Worm (Caenorhabditis elegans) whole organism, young adult: ENCODE measurements around the gene clec-229.

ENCODE experiments used
- B0035.1 ChIP-seq: sonication (generic microtip); optimal IDR thresholded peaks from 2 replicates; lab custom pipeline; 2016; ENCODE audit warnings: missing genetic modification characterization, mild to moderate bottlenecking, missing compliant biosample characterization, missing genotype, missing genetic modification reagents
- D2030.7 ChIP-seq: fragments of 200-800 bp; sonication (Bioruptor generic); IDR thresholded peaks from 2 replicates; pipeline ENCODE4 v1.3.6; 2022; ENCODE audit warnings: missing genetic modification reagents, missing genetic modification characterization, missing compliant biosample characterization
- F23B12.7 ChIP-seq: sonication (generic microtip); optimal IDR thresholded peaks from 2 replicates; lab custom pipeline; 2017; ENCODE audit warnings: missing genetic modification characterization, mild to moderate bottlenecking, missing compliant biosample characterization, antibody characterized with exemption, moderate library complexity; ENCODE audit not compliant: insufficient read depth
- F33H1.4 ChIP-seq: fragments of 200-800 bp; sonication (Bioruptor generic); IDR thresholded peaks from 2 replicates; pipeline ENCODE4 v1.3.6; 2022; ENCODE audit warnings: missing genetic modification reagents, missing genetic modification characterization, missing compliant biosample characterization
- F39B2.1 ChIP-seq: fragments of 200-800 bp; sonication (Bioruptor generic); IDR thresholded peaks from 2 replicates; pipeline ENCODE4 v1.3.6; 2022; ENCODE audit warnings: missing genetic modification reagents, missing genetic modification characterization, missing compliant biosample characterization
- F57C9.4 ChIP-seq: sonication (generic microtip); optimal IDR thresholded peaks from 2 replicates; lab custom pipeline; 2017; ENCODE audit warnings: mild to moderate bottlenecking, missing genetic modification characterization, missing compliant biosample characterization
- K12H6.12 ChIP-seq: fragments of 200-800 bp; sonication (Bioruptor generic); optimal IDR thresholded peaks from 2 replicates; lab custom pipeline; 2018; ENCODE audit warnings: mild to moderate bottlenecking, missing genetic modification characterization, missing compliant biosample characterization
- T07F8.4 ChIP-seq: sonication (generic microtip); optimal IDR thresholded peaks from 2 replicates; lab custom pipeline; 2016; ENCODE audit warnings: mild to moderate bottlenecking, missing genetic modification characterization, moderate library complexity, missing compliant biosample characterization
- T26A5.8 ChIP-seq: sonication (generic microtip); optimal IDR thresholded peaks from 2 replicates; lab custom pipeline; 2016; ENCODE audit warnings: missing genetic modification characterization, missing compliant biosample characterization
- Y56A3A.18 ChIP-seq: fragments of 200-800 bp; sonication (Bioruptor generic); IDR thresholded peaks from 2 replicates; pipeline ENCODE4 v1.3.6; 2022; ENCODE audit warnings: missing genetic modification reagents, missing genetic modification characterization, missing compliant biosample characterization
- Y79H2A.3 ChIP-seq: fragments of 200-800 bp; sonication (Bioruptor generic); conservative IDR thresholded peaks from 2 replicates; pipeline ENCODE4 v1.3.6; 2022; ENCODE audit warnings: missing genetic modification reagents, missing genetic modification characterization, missing compliant biosample characterization
- Y95B8A.8 ChIP-seq: fragments of 200-800 bp; sonication (Bioruptor generic); IDR thresholded peaks from 2 replicates; pipeline ENCODE4 v1.3.6; 2022; ENCODE audit warnings: missing genetic modification reagents, missing genetic modification characterization, missing compliant biosample characterization
- attf-3 ChIP-seq: fragments of 200-800 bp; sonication (Bioruptor generic); conservative IDR thresholded peaks from 2 replicates; pipeline ENCODE4 v1.3.6; 2022; ENCODE audit warnings: missing genetic modification reagents, missing genetic modification characterization, missing compliant biosample characterization
- attf-6 ChIP-seq: fragments of 200-800 bp; sonication (Bioruptor generic); IDR thresholded peaks from 2 replicates; pipeline ENCODE4 v1.3.6; 2022; ENCODE audit warnings: missing genetic modification reagents, missing genetic modification characterization, missing compliant biosample characterization
- bed-1 ChIP-seq: fragments of 200-800 bp; sonication (Bioruptor generic); IDR thresholded peaks from 2 replicates; pipeline ENCODE4 v1.3.6; 2022; ENCODE audit warnings: missing genetic modification reagents, missing genetic modification characterization, missing compliant biosample characterization
- ccch-3 ChIP-seq: fragments of 200-800 bp; sonication (Bioruptor generic); optimal IDR thresholded peaks from 2 replicates; lab custom pipeline; 2018; ENCODE audit warnings: mild to moderate bottlenecking, missing genetic modification characterization, missing compliant biosample characterization
- ceh-91 ChIP-seq: fragments of 200-800 bp; sonication (Bioruptor generic); IDR thresholded peaks from 2 replicates; pipeline ENCODE4 v1.3.6; 2022; ENCODE audit warnings: missing genetic modification reagents, missing genetic modification characterization, missing compliant biosample characterization
- dox-1 ChIP-seq: fragments of 200-800 bp; sonication (Bioruptor generic); IDR thresholded peaks from 2 replicates; pipeline ENCODE4 v1.3.6; 2022; ENCODE audit warnings: missing genetic modification reagents, missing genetic modification characterization, missing compliant biosample characterization
- dpff-1 ChIP-seq: sonication (generic microtip); optimal IDR thresholded peaks from 2 replicates; lab custom pipeline; 2017; ENCODE audit warnings: mild to moderate bottlenecking, missing genetic modification characterization, missing compliant biosample characterization
- ekl-4 ChIP-seq: fragments of 200-800 bp; sonication (Bioruptor generic); IDR thresholded peaks from 2 replicates; pipeline ENCODE4 v1.3.6; 2022; ENCODE audit warnings: missing genetic modification reagents, missing genetic modification characterization, missing compliant biosample characterization
- him-1 ChIP-seq: sonication (generic microtip); optimal IDR thresholded peaks from 2 replicates; lab custom pipeline; 2016; ENCODE audit warnings: missing genotype, missing genetic modification reagents, missing genetic modification characterization, missing compliant biosample characterization
- hlh-26 ChIP-seq: fragments of 200-800 bp; sonication (Bioruptor generic); conservative IDR thresholded peaks from 2 replicates; pipeline ENCODE4 v1.3.6; 2022; ENCODE audit warnings: missing genetic modification reagents, missing genetic modification characterization, missing compliant biosample characterization
- hmg-20 ChIP-seq: fragments of 200-800 bp; sonication (Bioruptor generic); IDR thresholded peaks from 2 replicates; pipeline ENCODE4 v1.3.6; 2022; ENCODE audit warnings: missing genetic modification reagents, missing genetic modification characterization, missing compliant biosample characterization
- hrde-1 ChIP-seq: sonication (generic microtip); optimal IDR thresholded peaks from 2 replicates; lab custom pipeline; 2016; ENCODE audit warnings: missing genetic modification characterization, mild to moderate bottlenecking, missing compliant biosample characterization, moderate library complexity, missing genotype, missing genetic modification reagents, borderline replicate concordance
- lin-26 ChIP-seq: fragments of 200-800 bp; sonication (Bioruptor generic); IDR thresholded peaks from 2 replicates; pipeline ENCODE4 v1.3.6; 2022; ENCODE audit warnings: missing genetic modification reagents, missing genetic modification characterization, missing compliant biosample characterization
- lin-54 ChIP-seq: fragments of 200-800 bp; sonication (Bioruptor generic); optimal IDR thresholded peaks from 2 replicates; lab custom pipeline; 2018; ENCODE audit warnings: mild to moderate bottlenecking, missing genetic modification characterization, missing compliant biosample characterization
- madf-8 ChIP-seq: fragments of 200-800 bp; sonication (Bioruptor generic); conservative IDR thresholded peaks from 2 replicates; pipeline ENCODE4 v1.3.6; 2022; ENCODE audit warnings: missing genetic modification reagents, missing genetic modification characterization, missing compliant biosample characterization
- mcd-1 ChIP-seq: fragments of 200-800 bp; sonication (Bioruptor generic); IDR thresholded peaks from 2 replicates; pipeline ENCODE4 v1.3.6; 2022; ENCODE audit warnings: missing genetic modification reagents, missing genetic modification characterization, missing compliant biosample characterization
- mxl-1 ChIP-seq: sonication (generic microtip); optimal IDR thresholded peaks from 2 replicates; lab custom pipeline; 2016; ENCODE audit warnings: missing genetic modification characterization, missing compliant biosample characterization
- nfya-1 ChIP-seq: sonication (generic microtip); optimal IDR thresholded peaks from 2 replicates; lab custom pipeline; 2017; ENCODE audit warnings: antibody characterized with exemption, missing compliant biosample characterization, missing genetic modification characterization, borderline replicate concordance; ENCODE audit not compliant: insufficient read depth
- nhr-80 ChIP-seq: sonication (generic microtip); optimal IDR thresholded peaks from 2 replicates; lab custom pipeline; 2016; ENCODE audit warnings: missing genetic modification characterization, missing compliant biosample characterization
- nhr-90 ChIP-seq: sonication (generic microtip); optimal IDR thresholded peaks from 2 replicates; lab custom pipeline; 2016; ENCODE audit warnings: missing genotype, mild to moderate bottlenecking, missing genetic modification characterization, missing compliant biosample characterization
- pbrm-1 ChIP-seq: fragments of 200-800 bp; sonication (Bioruptor generic); IDR thresholded peaks from 2 replicates; pipeline ENCODE4 v1.3.6; 2022; ENCODE audit warnings: missing genetic modification reagents, missing genetic modification characterization, missing compliant biosample characterization
- rcor-1 ChIP-seq: fragments of 200-800 bp; sonication (Bioruptor generic); IDR thresholded peaks from 2 replicates; pipeline ENCODE4 v1.3.6; 2022; ENCODE audit warnings: missing genetic modification reagents, missing genetic modification characterization, missing compliant biosample characterization
- repo-1 ChIP-seq: sonication (generic microtip); optimal IDR thresholded peaks from 2 replicates; lab custom pipeline; 2017; ENCODE audit warnings: mild to moderate bottlenecking, missing genetic modification characterization, missing compliant biosample characterization
- rpc-1 ChIP-seq, 2 experiments: fragments of 150-350 bp in 1 of 2; sonication (generic microtip) in 1 of 2; optimal IDR thresholded peaks; 2 replicates each; lab custom pipeline; 2014 to 2018; ENCODE audit warnings: missing biosample characterization in 1 of 2, missing genetic modification characterization in 1 of 2, missing genetic modification reagents in 1 of 2, missing genotype in 1 of 2
- snpc-4 ChIP-seq, 5 experiments: fragments of 150-350 bp in 1 of 5; sonication (generic microtip) in 4 of 5; optimal IDR thresholded peaks; 2 replicates each; lab custom pipeline; 2014 to 2018; ENCODE audit warnings: missing genetic modification characterization in 5 of 5, missing biosample characterization in 3 of 5, antibody characterized with exemption in 2 of 5, mild to moderate bottlenecking in 2 of 5, missing compliant biosample characterization in 2 of 5, missing genotype in 2 of 5, moderate library complexity in 2 of 5, missing genetic modification reagents in 1 of 5
- unc-62 ChIP-seq: fragments of 150-350 bp; optimal IDR thresholded peaks from 2 replicates; lab custom pipeline; 2014; ENCODE audit warnings: missing biosample characterization, missing genetic modification reagents, missing genetic modification characterization
- ztf-26 ChIP-seq: sonication (generic microtip); optimal IDR thresholded peaks from 2 replicates; lab custom pipeline; 2017; ENCODE audit warnings: missing genetic modification characterization, missing compliant biosample characterization
- ztf-3 ChIP-seq: fragments of 200-800 bp; sonication (Bioruptor generic); optimal IDR thresholded peaks from 2 replicates; lab custom pipeline; 2018; ENCODE audit warnings: mild to moderate bottlenecking, missing genetic modification characterization, missing compliant biosample characterization

Gene clec-229

ce11 chrV:15384733-15385132, 43.4 kb upstream of the clec-229 start, which contains the start of gene str-102:
TSS of gene str-102 (plus strand) at chrV:15385033.
- TF ChIP-seq ekl-4 (GFP tag; lab: Robert Waterston, UW), result no peak
- TF ChIP-seq ccch-3 (GFP tag; lab: Kevin White, UChicago), result no peak
- TF ChIP-seq D2030.7, result no peak
- TF ChIP-seq F33H1.4, result no peak
- no peak for TF ChIP-seq bed-1 (GFP tag; lab: Robert Waterston, UW)

- TF ChIP-seq Y56A3A.18 (GFP tag; lab: Robert Waterston, UW) (no peak), nfya-1 (tag; lab: Kevin White, UChicago) (no peak), F39B2.1 (GFP tag; lab: Robert Waterston, UW) (no peak), repo-1 (tag; lab: Kevin White, UChicago) (no peak), F57C9.4 (tag; lab: Kevin White, UChicago) (no peak), attf-3 (GFP tag; lab: Robert Waterston, UW) (no peak), lin-54 (GFP tag; lab: Kevin White, UChicago) (no peak), K12H6.12 (tag; lab: Kevin White, UChicago) (no peak), mxl-1 (no peak), T07F8.4 (tag; lab: Kevin White, UChicago) (no peak), hrde-1 (tag; lab: Kevin White, UChicago) (no peak)
Measured at ce11 chrV:15383739-15384138, 42.4 kb upstream of the clec-229 start, which contains the start of gene str-88. TSS of gene str-88 (minus strand) at chrV:15383839.

- TF ChIP-seq nhr-80 (tag; lab: Kevin White, UChicago) (peak; percentile 11), nfya-1 (tag; lab: Kevin White, UChicago) (no peak)
Measured at ce11 chrV:15380857-15381256, 39.6 kb upstream of the clec-229 start, which contains the start of gene dhs-23. TSS of gene dhs-23 (plus strand) at chrV:15381219.

- TF ChIP-seq unc-62 (GFP tag; lab: Kevin White, UChicago) (no peak), mcd-1 (GFP tag; lab: Robert Waterston, UW) (no peak)
Measured at ce11 chrV:15379817-15380216, 38.5 kb upstream of the clec-229 start, which contains the start of gene srh-251. TSS of gene srh-251 (minus strand) at chrV:15379917.

ce11 chrV:15377903-15378302, 36.6 kb upstream of the clec-229 start, which contains the start of gene srh-122:
TSS of gene srh-122 (minus strand) at chrV:15378003.
- no peak for TF ChIP-seq Y79H2A.3 (GFP tag; lab: Robert Waterston, UW)
- no peak for TF ChIP-seq ceh-91 (GFP tag; lab: Robert Waterston, UW)
- no peak for TF ChIP-seq lin-26 (GFP tag; lab: Robert Waterston, UW)
- no peak for TF ChIP-seq snpc-4 (GFP tag; optimal IDR thresholded peaks at IDR 0.05; lab: Kevin White, UChicago)
- TF ChIP-seq snpc-4 (tag; optimal IDR thresholded peaks at IDR 0.05; lab: Kevin White, UChicago), result no peak
- TF ChIP-seq ztf-26 (tag; lab: Kevin White, UChicago), result no peak
- TF ChIP-seq attf-6 (GFP tag; lab: Robert Waterston, UW), result no peak
- TF ChIP-seq hlh-26 (GFP tag; lab: Robert Waterston, UW), result no peak
- TF ChIP-seq him-1 (tag; lab: Kevin White, UChicago), result no peak
- TF ChIP-seq hmg-20 (GFP tag; lab: Robert Waterston, UW), result no peak

ce11 chrV:15376223-15376622, 34.9 kb upstream of the clec-229 start, which contains the start of gene srh-52:
TSS of gene srh-52 (minus strand) at chrV:15376323.
- no peak for TF ChIP-seq B0035.1 (tag; lab: Kevin White, UChicago)
- TF ChIP-seq dpff-1 (tag; lab: Kevin White, UChicago), result no peak
- no peak for TF ChIP-seq F23B12.7 (tag; lab: Kevin White, UChicago)
- no peak for TF ChIP-seq attf-3 (GFP tag; lab: Robert Waterston, UW)
- TF ChIP-seq rcor-1 (GFP tag; lab: Robert Waterston, UW), result no peak
- TF ChIP-seq dox-1 (GFP tag; lab: Robert Waterston, UW), result no peak
- no peak for TF ChIP-seq T26A5.8 (tag; lab: Kevin White, UChicago)
- no peak for TF ChIP-seq rpc-1 (optimal IDR thresholded peaks at IDR 0.05; lab: Kevin White, UChicago)
- no peak for TF ChIP-seq rpc-1 (tag; optimal IDR thresholded peaks at IDR 0.05; lab: Kevin White, UChicago)
- TF ChIP-seq ztf-3 (GFP tag; lab: Kevin White, UChicago), result no peak
- TF ChIP-seq nhr-90 (tag; lab: Kevin White, UChicago), result no peak
- no peak for TF ChIP-seq Y95B8A.8
- no peak for TF ChIP-seq madf-8
- TF ChIP-seq pbrm-1 (GFP tag; lab: Robert Waterston, UW), result no peak
